Worm (Caenorhabditis elegans): Measurements from ENCODE around the gene F07C3.3.

F07C3.3 gene

ce11 chrV:9207377-9207776 is 24.8 kb downstream of the F07C3.3 start, which contains the start of gene inx-10:
Gene inx-10 (minus strand): TSS chrV:9207477.
- TF ChIP-seq snpc-4 (tag; optimal IDR thresholded peaks at IDR 0.05): no peak
- no peak for TF ChIP-seq blmp-1 (tag; optimal IDR thresholded peaks at IDR 0.05)
- TF ChIP-seq lsy-2 (tag; optimal IDR thresholded peaks at IDR 0.05): no peak

ce11 chrV:9202710-9203109 is 29.5 kb downstream of the F07C3.3 start, which contains the start of gene asp-2:
Gene asp-2 (plus strand): TSS chrV:9203077.
- no peak for TF ChIP-seq ces-1 (GFP tag; optimal IDR thresholded peaks at IDR 0.05)
- no peak for TF ChIP-seq mls-2 (tag; optimal IDR thresholded peaks at IDR 0.05)
- no peak for TF ChIP-seq flh-1 (GFP tag; optimal IDR thresholded peaks at IDR 0.05)
- no peak for TF ChIP-seq snpc-4 (tag; optimal IDR thresholded peaks at IDR 0.05)
- TF ChIP-seq nhr-2 (tag; optimal IDR thresholded peaks at IDR 0.05): no peak
- no peak for TF ChIP-seq pha-4 (tag; optimal IDR thresholded peaks at IDR 0.05)
- TF ChIP-seq ztf-11 (tag; optimal IDR thresholded peaks at IDR 0.05): no peak
- no peak for TF ChIP-seq elt-1 (tag; optimal IDR thresholded peaks at IDR 0.05; ENCODE audit: borderline replicate concordance, insufficient read depth)
- TF ChIP-seq elt-3 (tag; optimal IDR thresholded peaks at IDR 0.05): no peak
- TF ChIP-seq ceh-39 (tag; optimal IDR thresholded peaks at IDR 0.05): no peak
- no peak for TF ChIP-seq ceh-43 (GFP tag; optimal IDR thresholded peaks at IDR 0.05)
- TF ChIP-seq lin-32 (GFP tag; optimal IDR thresholded peaks at IDR 0.05): no peak
- no peak for TF ChIP-seq ham-2 (GFP tag; optimal IDR thresholded peaks at IDR 0.05)
- TF ChIP-seq nhr-76 (tag; optimal IDR thresholded peaks at IDR 0.05): no peak

ce11 chrV:9198887-9199286 is 33.3 kb downstream of the F07C3.3 start, which contains the start of gene str-177:
Gene str-177 (minus strand): TSS chrV:9198987.
- no peak for TF ChIP-seq mep-1 (tag; optimal IDR thresholded peaks at IDR 0.05)
- no peak for TF ChIP-seq sem-2 (GFP tag; optimal IDR thresholded peaks at IDR 0.05)
- no peak for TF ChIP-seq cnd-1 (tag; optimal IDR thresholded peaks at IDR 0.05)
- no peak for TF ChIP-seq lin-13 (tag; optimal IDR thresholded peaks at IDR 0.05)
- TF ChIP-seq lsy-2 (tag; optimal IDR thresholded peaks at IDR 0.05): no peak
- TF ChIP-seq mls-2 (tag; optimal IDR thresholded peaks at IDR 0.05): no peak
- TF ChIP-seq tbx-8 (GFP tag; optimal IDR thresholded peaks at IDR 0.05): no peak
- TF ChIP-seq elt-3 (tag; optimal IDR thresholded peaks at IDR 0.05): no peak
- no peak for TF ChIP-seq pha-4 (tag; optimal IDR thresholded peaks at IDR 0.05)
- no peak for TF ChIP-seq unc-62 (GFP tag; optimal IDR thresholded peaks at IDR 0.05)
- no peak for TF ChIP-seq ztf-11 (tag; optimal IDR thresholded peaks at IDR 0.05)
- TF ChIP-seq nhr-237 (tag; optimal IDR thresholded peaks at IDR 0.05): no peak

- no peak for TF ChIP-seq ceh-43 (GFP tag; optimal IDR thresholded peaks at IDR 0.05)
- no peak for TF ChIP-seq lsy-2 (tag; optimal IDR thresholded peaks at IDR 0.05)
- TF ChIP-seq ztf-11 (tag; optimal IDR thresholded peaks at IDR 0.05): no peak
- TF ChIP-seq nhr-76 (tag; optimal IDR thresholded peaks at IDR 0.05): no peak
- no peak for TF ChIP-seq lin-32 (GFP tag; optimal IDR thresholded peaks at IDR 0.05)
- no peak for TF ChIP-seq unc-62 (GFP tag; optimal IDR thresholded peaks at IDR 0.05)
- no peak for TF ChIP-seq drap-1 (GFP tag; optimal IDR thresholded peaks at IDR 0.05)
- TF ChIP-seq flh-1 (GFP tag; optimal IDR thresholded peaks at IDR 0.05): no peak
- no peak for TF ChIP-seq ceh-39 (tag; optimal IDR thresholded peaks at IDR 0.05)
- TF ChIP-seq zip-8 (tag; optimal IDR thresholded peaks at IDR 0.05): no peak
- TF ChIP-seq snpc-4 (tag; optimal IDR thresholded peaks at IDR 0.05): no peak
- no peak for TF ChIP-seq sptf-1 (tag; optimal IDR thresholded peaks at IDR 0.05)
- no peak for TF ChIP-seq cnd-1 (tag; optimal IDR thresholded peaks at IDR 0.05)
- TF ChIP-seq blmp-1 (tag; optimal IDR thresholded peaks at IDR 0.05): no peak
- TF ChIP-seq ham-2 (GFP tag; optimal IDR thresholded peaks at IDR 0.05): no peak
- TF ChIP-seq nhr-2 (tag; optimal IDR thresholded peaks at IDR 0.05): no peak
- TF ChIP-seq elt-1 (tag; optimal IDR thresholded peaks at IDR 0.05; ENCODE audit: borderline replicate concordance, insufficient read depth): no peak
- no peak for TF ChIP-seq hlh-1 (tag; optimal IDR thresholded peaks at IDR 0.05)
- TF ChIP-seq lin-13 (tag; optimal IDR thresholded peaks at IDR 0.05): no peak
- no peak for TF ChIP-seq nhr-28 (tag; optimal IDR thresholded peaks at IDR 0.05)
Measured at ce11 chrV:9197121-9197520, 35.1 kb downstream of the F07C3.3 start, which contains the start of gene C24B5.4. Gene C24B5.4 (minus strand): TSS chrV:9197326.

ce11 chrV:9194055-9194454 is 38.1 kb downstream of the F07C3.3 start:
- TF ChIP-seq ces-1 (GFP tag; optimal IDR thresholded peaks at IDR 0.05) (peak; percentile 87), drap-1 (GFP tag; optimal IDR thresholded peaks at IDR 0.05) (no peak), M03D4.4 (tag; optimal IDR thresholded peaks at IDR 0.05) (no peak)

ce11 chrV:9191406-9191805 is 40.8 kb downstream of the F07C3.3 start, which contains the start of gene sphr-1:
Gene sphr-1 (plus strand): TSS chrV:9191610.
- TF ChIP-seq nhr-2 (tag; optimal IDR thresholded peaks at IDR 0.05): no peak
- no peak for TF ChIP-seq ham-2 (GFP tag; optimal IDR thresholded peaks at IDR 0.05)
- TF ChIP-seq nhr-12 (tag; optimal IDR thresholded peaks at IDR 0.05): no peak
- TF ChIP-seq flh-1 (GFP tag; optimal IDR thresholded peaks at IDR 0.05): no peak
- no peak for TF ChIP-seq snpc-4 (tag; optimal IDR thresholded peaks at IDR 0.05)
- TF ChIP-seq tbx-8 (GFP tag; optimal IDR thresholded peaks at IDR 0.05): no peak
